Worm (Caenorhabditis elegans): ENCODE results near the gene Y17G7B.17.

DNA sequence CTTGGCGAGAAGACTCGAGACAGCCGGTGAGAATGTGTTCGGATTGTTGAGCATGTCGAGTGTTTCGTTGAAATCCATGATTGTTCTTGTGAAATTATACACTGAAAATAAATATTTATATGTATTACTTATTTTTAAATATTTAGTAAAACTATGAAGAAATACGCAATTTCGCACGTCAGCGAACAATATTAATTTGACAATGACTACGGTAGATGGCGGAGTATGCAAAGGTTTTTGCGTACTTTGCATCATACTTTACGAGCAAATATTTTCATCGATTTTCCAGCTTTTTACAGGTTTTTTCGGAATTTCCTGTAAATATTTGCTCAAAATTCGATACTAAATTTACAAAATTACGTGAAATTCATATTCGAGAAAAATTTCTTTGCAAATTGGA, 31.1 kb upstream of the Y17G7B.17 start, which contains the start of gene set-24:
- TF ChIP-seq aha-1 (tag; optimal IDR thresholded peaks at IDR 0.05) (no peak), skn-1 (tag; optimal IDR thresholded peaks at IDR 0.05) (no peak)

Measured in whole organism, L1 larva.